Worm (Caenorhabditis elegans) whole organism, L3 larva: ENCODE data around the gene fpn-1.2.

Experiments
- egl-5 ChIP-seq: fragments of 150-350 bp; optimal IDR thresholded peaks from 2 replicates; lab custom pipeline; 2017; ENCODE audit warnings: missing biosample characterization, missing genetic modification reagents, missing genetic modification characterization, inconsistent platforms
- elt-2 ChIP-seq: sonication (generic microtip); optimal IDR thresholded peaks from 2 replicates; lab custom pipeline; 2016; ENCODE audit warnings: missing genetic modification reagents, mild to moderate bottlenecking, missing genetic modification characterization, missing compliant biosample characterization
- elt-3 ChIP-seq, 3 experiments: fragments of 150-350 bp in 1 of 3; sonication (generic microtip) in 2 of 3; optimal IDR thresholded peaks; 2 replicates in 2 of 3; 4 replicates in 1 of 3; lab custom pipeline; 2014 to 2017; ENCODE audit warnings: missing biosample characterization in 3 of 3, missing genetic modification characterization in 3 of 3
- eor-1 ChIP-seq, 2 experiments: fragments of 150-350 bp; optimal IDR thresholded peaks; 2 replicates each; lab custom pipeline; 2014 to 2018; ENCODE audit warnings: missing biosample characterization in 2 of 2, missing genetic modification characterization in 2 of 2
- fos-1 ChIP-seq: fragments of 150-350 bp; optimal IDR thresholded peaks from 2 replicates; lab custom pipeline; 2014; ENCODE audit warnings: missing biosample characterization, missing genetic modification characterization
- jun-1 ChIP-seq: fragments of 150-350 bp; optimal IDR thresholded peaks from 2 replicates; lab custom pipeline; 2014; ENCODE audit warnings: missing biosample characterization, missing genetic modification reagents, missing genetic modification characterization
- nhr-12 ChIP-seq: fragments of 150-350 bp; optimal IDR thresholded peaks from 2 replicates; lab custom pipeline; 2014; ENCODE audit warnings: missing biosample characterization, missing genetic modification characterization
- nhr-77 ChIP-seq: fragments of 150-350 bp; optimal IDR thresholded peaks from 2 replicates; lab custom pipeline; 2014; ENCODE audit warnings: missing biosample characterization, missing genetic modification characterization
- pha-4 ChIP-seq: fragments of 150-350 bp; optimal IDR thresholded peaks from 2 replicates; lab custom pipeline; 2014; ENCODE audit warnings: missing biosample characterization, missing genetic modification reagents, missing genetic modification characterization
- sea-2 ChIP-seq: fragments of 150-350 bp; sonication (generic microtip); optimal IDR thresholded peaks from 4 replicates; lab custom pipeline; 2014; ENCODE audit warnings: missing biosample characterization, missing genetic modification reagents, missing genetic modification characterization
- skn-1 ChIP-seq: fragments of 150-350 bp; optimal IDR thresholded peaks from 2 replicates; lab custom pipeline; 2014; ENCODE audit warnings: missing biosample characterization, missing genetic modification characterization
- tbx-2 ChIP-seq: sonication (generic microtip); optimal IDR thresholded peaks from 2 replicates; lab custom pipeline; 2016; ENCODE audit warnings: mild to moderate bottlenecking, missing genetic modification characterization, missing compliant biosample characterization
- unc-62 ChIP-seq: fragments of 150-350 bp; sonication (generic microtip); optimal IDR thresholded peaks from 4 replicates; lab custom pipeline; 2014; ENCODE audit warnings: missing biosample characterization, missing genetic modification reagents, missing genetic modification characterization
- zag-1 ChIP-seq: fragments of 150-350 bp; optimal IDR thresholded peaks from 2 replicates; lab custom pipeline; 2014; ENCODE audit warnings: missing biosample characterization, missing genetic modification characterization

DNA sequence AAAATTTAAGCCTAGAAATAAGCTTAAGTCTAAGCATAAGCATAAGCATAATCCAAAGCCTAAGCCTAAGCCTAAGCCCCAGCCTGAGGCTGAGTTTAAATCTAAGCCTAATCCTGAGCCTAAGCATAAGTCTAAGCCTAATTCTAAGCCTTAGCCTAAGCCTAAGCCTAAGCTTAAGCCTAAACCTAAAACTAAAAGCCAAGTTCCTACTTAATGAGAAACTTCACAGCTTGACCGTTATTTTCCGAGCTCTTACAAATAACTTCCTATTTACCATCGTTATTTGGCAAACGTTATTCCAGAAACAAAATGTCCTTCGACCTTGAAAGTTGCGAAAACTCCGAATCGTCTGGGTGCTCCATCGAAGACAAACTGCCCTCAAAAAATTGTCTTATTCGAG is 17.2 kb upstream of the fpn-1.2 start, which contains the start of gene C38C3.4:
- TF ChIP-seq nhr-77 (tag; lab: Kevin White, UChicago): no peak
- no peak for TF ChIP-seq skn-1 (tag; lab: Kevin White, UChicago)
- TF ChIP-seq eor-1 (tag; optimal IDR thresholded peaks at IDR 0.05; lab: Kevin White, UChicago): no peak
- TF ChIP-seq pha-4 (tag; lab: Kevin White, UChicago): no peak
- TF ChIP-seq tbx-2: no peak
- TF ChIP-seq elt-3 (tag; optimal IDR thresholded peaks at IDR 0.05; lab: Kevin White, UChicago): no peak
- TF ChIP-seq fos-1 (tag; lab: Kevin White, UChicago): no peak
- no peak for TF ChIP-seq elt-2 (tag; lab: Kevin White, UChicago)
- TF ChIP-seq nhr-12: no peak
- TF ChIP-seq egl-5 (tag; lab: Kevin White, UChicago): no peak
- TF ChIP-seq zag-1 (tag; lab: Kevin White, UChicago): no peak
- TF ChIP-seq sea-2 (GFP tag; lab: Kevin White, UChicago): no peak
- no peak for TF ChIP-seq jun-1 (tag; lab: Kevin White, UChicago)
- no peak for TF ChIP-seq unc-62 (GFP tag; lab: Kevin White, UChicago)
